Worm (Caenorhabditis elegans) whole organism, late embryonic: ENCODE measurements around the gene M04D8.8.

Experiments
- F13H6.1 ChIP-seq: sonication (generic microtip); optimal IDR thresholded peaks from 2 replicates; lab custom pipeline; 2016; ENCODE audit warnings: missing genetic modification characterization, missing compliant biosample characterization
- ceh-2 ChIP-seq: sonication (generic microtip); optimal IDR thresholded peaks from 2 replicates; lab custom pipeline; 2016; ENCODE audit warnings: missing genotype, missing genetic modification characterization, missing compliant biosample characterization
- dve-1 ChIP-seq: sonication (generic microtip); optimal IDR thresholded peaks from 2 replicates; lab custom pipeline; 2017; ENCODE audit warnings: antibody characterized with exemption, mild to moderate bottlenecking, missing genetic modification characterization, missing compliant biosample characterization
- ets-4 ChIP-seq: sonication (generic microtip); optimal IDR thresholded peaks from 2 replicates; lab custom pipeline; 2016; ENCODE audit warnings: missing genetic modification characterization, missing compliant biosample characterization
- fkh-10 ChIP-seq: fragments of 150-350 bp; optimal IDR thresholded peaks from 2 replicates; lab custom pipeline; 2014; ENCODE audit warnings: missing biosample characterization, missing genetic modification reagents, missing genetic modification characterization
- lim-6 ChIP-seq: sonication (generic microtip); optimal IDR thresholded peaks from 2 replicates; lab custom pipeline; 2016; ENCODE audit warnings: missing genetic modification characterization, missing compliant biosample characterization
- nfya-1 ChIP-seq: sonication (generic microtip); optimal IDR thresholded peaks from 2 replicates; lab custom pipeline; 2017; ENCODE audit warnings: missing genetic modification characterization, mild to moderate bottlenecking, missing compliant biosample characterization, antibody characterized with exemption, moderate library complexity
- pag-3 ChIP-seq: sonication (generic microtip); optimal IDR thresholded peaks from 2 replicates; lab custom pipeline; 2016; ENCODE audit warnings: missing compliant biosample characterization, missing genetic modification characterization, borderline replicate concordance
- pha-4 ChIP-seq: fragments of 150-350 bp; optimal IDR thresholded peaks from 2 replicates; lab custom pipeline; 2018; ENCODE audit warnings: missing biosample characterization, missing genetic modification reagents, missing genetic modification characterization
- ref-2 ChIP-seq: sonication (generic microtip); optimal IDR thresholded peaks from 2 replicates; lab custom pipeline; 2016; ENCODE audit warnings: missing genetic modification characterization, missing compliant biosample characterization
- unc-86 ChIP-seq: sonication (generic microtip); optimal IDR thresholded peaks from 2 replicates; lab custom pipeline; 2016; ENCODE audit warnings: missing genetic modification characterization, missing compliant biosample characterization

DNA sequence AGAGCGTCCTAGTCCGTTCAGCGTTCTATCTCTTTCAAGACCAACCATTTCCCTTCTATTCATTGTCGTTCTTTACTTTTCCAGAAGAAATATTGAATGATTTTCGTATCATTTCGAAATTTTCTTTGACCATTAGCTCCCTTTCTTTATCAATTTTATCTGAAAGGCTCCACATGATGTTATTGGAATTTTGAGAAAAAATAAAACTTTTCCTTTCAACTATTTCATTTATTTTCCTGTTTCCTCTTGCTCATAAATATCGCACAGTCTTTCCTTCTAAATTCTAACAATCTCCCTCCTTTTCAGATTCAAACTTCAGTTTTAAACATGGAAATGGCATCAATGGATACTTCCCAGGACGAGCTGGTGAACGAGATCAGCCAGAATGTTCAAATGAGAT, 23.5 kb downstream of the M04D8.8 start, which contains the start of gene T16G12.4:
- TF ChIP-seq F13H6.1 (tag; lab: Kevin White, UChicago) (no peak), pha-4 (tag; lab: Kevin White, UChicago) (no peak), ceh-2 (tag; lab: Kevin White, UChicago) (no peak), pag-3 (no peak), nfya-1 (tag; lab: Kevin White, UChicago) (no peak), fkh-10 (GFP tag; lab: Kevin White, UChicago) (no peak), ref-2 (tag; lab: Kevin White, UChicago) (no peak), ets-4 (no peak), dve-1 (tag; lab: Kevin White, UChicago) (no peak), unc-86 (tag; lab: Kevin White, UChicago) (no peak), lim-6 (tag; lab: Kevin White, UChicago) (no peak)
